Fruit fly (Drosophila melanogaster): ENCODE data around the gene Sugb.

The Sugb gene

dm6 chr3L:11720780-11721179 is 37.0 kb downstream of the Sugb start, which contains the start of gene Bmcp (continued):
- TF ChIP-seq Hmr (GFP tag; optimal IDR thresholded peaks at IDR 0.05) (no peak), Ets97D (GFP tag; optimal IDR thresholded peaks at IDR 0.05) (peak; percentile 95), CG6683 (GFP tag; optimal IDR thresholded peaks at IDR 0.05) (no peak), CG13296 (GFP tag; optimal IDR thresholded peaks at IDR 0.05) (peak; percentile 14), CG10979 (tag; optimal IDR thresholded peaks at IDR 0.05) (no peak), amos (GFP tag; IDR thresholded peaks at IDR 0.05; ENCODE audit: partially characterized antibody) (0 out of 2 replicates have a peak, but pooled peaks have one; percentile 7), Lhr (GFP tag; optimal IDR thresholded peaks at IDR 0.05) (peak; percentile 24), NfI (GFP tag; optimal IDR thresholded peaks at IDR 0.05) (peak; percentile 51), luna (GFP tag; optimal IDR thresholded peaks at IDR 0.05) (no peak), Ptx1 (GFP tag; IDR thresholded peaks at IDR 0.05) (no peak), nau (GFP tag; optimal IDR thresholded peaks at IDR 0.05) (peak; percentile 18), MBD-R2 (GFP tag; IDR thresholded peaks at IDR 0.05) (peak; percentile 54), CG15269 (tag; optimal IDR thresholded peaks at IDR 0.05) (peak; percentile 12), H15 (GFP tag; IDR thresholded peaks at IDR 0.05) (no peak)

- TF ChIP-seq Ptx1 (GFP tag; IDR thresholded peaks at IDR 0.05), result peak; percentile 58
- TF ChIP-seq Fer2 (tag; optimal IDR thresholded peaks at IDR 0.05), result no peak
- TF ChIP-seq hkb (optimal IDR thresholded peaks at IDR 0.05), result no peak
- 0 out of 2 replicates have a peak, but pooled peaks have one; percentile 26 for TF ChIP-seq hkb (GFP tag; IDR thresholded peaks at IDR 0.05)
- TF ChIP-seq NfI (GFP tag; optimal IDR thresholded peaks at IDR 0.05), result peak; percentile 9
- TF ChIP-seq CG10209 (GFP tag; optimal IDR thresholded peaks at IDR 0.05), result peak; percentile 5
- peak; percentile 4; the same call in 1 of the 2 replicates for TF ChIP-seq lmd (GFP tag; IDR thresholded peaks at IDR 0.05)
- TF ChIP-seq unpg (GFP tag; optimal IDR thresholded peaks at IDR 0.05), result peak; percentile 37
- no peak for TF ChIP-seq CG17612 (GFP tag; IDR thresholded peaks at IDR 0.05)
- no peak for TF ChIP-seq CG1233 (GFP tag; optimal IDR thresholded peaks at IDR 0.05)
- TF ChIP-seq YL-1 (GFP tag; optimal IDR thresholded peaks at IDR 0.05), result no peak
- no peak for TF ChIP-seq Doc3 (GFP tag; IDR thresholded peaks at IDR 0.05; ENCODE audit: partially characterized antibody)
- no peak for TF ChIP-seq Meics (GFP tag; optimal IDR thresholded peaks at IDR 0.05)
- TF ChIP-seq CG14014 (GFP tag; IDR thresholded peaks at IDR 0.05), result peak; percentile 15; the same call in 1 of the 2 replicates
- TF ChIP-seq Asciz (GFP tag; optimal IDR thresholded peaks at IDR 0.05), result no peak
- TF ChIP-seq zf30C (GFP tag; optimal IDR thresholded peaks at IDR 0.05), result no peak
- no peak for TF ChIP-seq CG5953 (GFP tag; IDR thresholded peaks at IDR 0.05)
- peak; percentile 24 for TF ChIP-seq CG15269 (tag; optimal IDR thresholded peaks at IDR 0.05)
- TF ChIP-seq al (GFP tag; IDR thresholded peaks at IDR 0.05), result peak; percentile 29; the same call in 1 of the 2 replicates
- TF ChIP-seq eve (GFP tag; optimal IDR thresholded peaks at IDR 0.05), result no peak
- no peak for TF ChIP-seq grn (GFP tag; optimal IDR thresholded peaks at IDR 0.05)
- no peak for TF ChIP-seq CG6854 (GFP tag; optimal IDR thresholded peaks at IDR 0.05)
- TF ChIP-seq Adf1 (GFP tag; IDR thresholded peaks at IDR 0.05), result no peak
- TF ChIP-seq jumu (GFP tag; optimal IDR thresholded peaks at IDR 0.05), result no peak
- no peak for TF ChIP-seq CG1832 (GFP tag; optimal IDR thresholded peaks at IDR 0.05)
- TF ChIP-seq CG7372 (GFP tag; IDR thresholded peaks at IDR 0.05), result peak; percentile 42; the same call in 1 of the 2 replicates
- peak; percentile 45 for TF ChIP-seq CG9932 (GFP tag; IDR thresholded peaks at IDR 0.05)
- TF ChIP-seq CG7839 (tag; optimal IDR thresholded peaks at IDR 0.05), result peak; percentile 38
- no peak for TF ChIP-seq CG10654 (GFP tag; optimal IDR thresholded peaks at IDR 0.05)
- TF ChIP-seq CG3163 (GFP tag; optimal IDR thresholded peaks at IDR 0.05), result no peak
- no peak for TF ChIP-seq croc (GFP tag; conservative IDR thresholded peaks at IDR 0.05)
- no peak for TF ChIP-seq CG8290 (GFP tag; optimal IDR thresholded peaks at IDR 0.05)
- TF ChIP-seq CG8290 (tag; optimal IDR thresholded peaks at IDR 0.05), result peak in 1 of 2 experiments; percentile 36
- no peak for TF ChIP-seq Oli (tag; optimal IDR thresholded peaks at IDR 0.05)
- peak; percentile 33 for TF ChIP-seq exex (tag; optimal IDR thresholded peaks at IDR 0.05)
- TF ChIP-seq ind (GFP tag; optimal IDR thresholded peaks at IDR 0.05), result no peak
- peak; percentile 20 for TF ChIP-seq Dip3 (GFP tag; optimal IDR thresholded peaks at IDR 0.05)
- TF ChIP-seq CG32767 (GFP tag; IDR thresholded peaks at IDR 0.05), result 0 out of 2 replicates have a peak, but pooled peaks have one; percentile 8
- peak; percentile 18 for TF ChIP-seq fd3F (GFP tag; optimal IDR thresholded peaks at IDR 0.05)
Observed at dm6 chr3L:11721498-11721946, 37.7 kb downstream of the Sugb start.

All from whole organism, embryonic.